Worm (Caenorhabditis elegans) whole organism, L4 larva: ENCODE data around the gene F59B10.2.

Experiments used
- F49E8.2 ChIP-seq: sonication (generic microtip); optimal IDR thresholded peaks from 2 replicates; lab custom pipeline; 2016; ENCODE audit warnings: missing compliant biosample characterization, mild to moderate bottlenecking, missing genetic modification characterization, borderline replicate concordance
- T20F7.1 ChIP-seq: fragments of 200-800 bp; sonication (Bioruptor generic); optimal IDR thresholded peaks from 2 replicates; lab custom pipeline; 2018; ENCODE audit warnings: mild to moderate bottlenecking, missing genetic modification characterization, missing compliant biosample characterization
- Y105C5A.15 ChIP-seq: fragments of 200-800 bp; sonication (Bioruptor generic); IDR thresholded peaks from 2 replicates; pipeline ENCODE4 v1.3.6; 2022; ENCODE audit warnings: missing genetic modification characterization, missing compliant biosample characterization
- Y75B8A.6 ChIP-seq: fragments of 200-800 bp; sonication (Bioruptor generic); IDR thresholded peaks from 2 replicates; pipeline ENCODE4 v1.3.6; 2022; ENCODE audit warnings: missing genetic modification reagents, missing genetic modification characterization, missing compliant biosample characterization
- ZK337.2 ChIP-seq: fragments of 200-800 bp; sonication (Bioruptor generic); IDR thresholded peaks from 2 replicates; pipeline ENCODE4 v1.3.6; 2022; ENCODE audit warnings: missing genetic modification reagents, missing genetic modification characterization, missing compliant biosample characterization
- ZK546.5 ChIP-seq, 2 experiments: sonication (generic microtip); optimal IDR thresholded peaks; 2 replicates each; lab custom pipeline; 2017; ENCODE audit warnings: missing biosample characterization in 2 of 2, missing genetic modification characterization in 2 of 2
- aha-1 ChIP-seq: fragments of 150-350 bp; peaks from one replicate; lab custom pipeline; 2014; ENCODE audit warnings: missing biosample characterization, missing genetic modification characterization
- arid-1 ChIP-seq: fragments of 200-800 bp; sonication (Bioruptor generic); conservative IDR thresholded peaks from 2 replicates; pipeline ENCODE4 v1.3.6; 2022; ENCODE audit warnings: missing genetic modification reagents, missing genetic modification characterization, missing compliant biosample characterization
- attf-4 ChIP-seq: sonication (generic microtip); optimal IDR thresholded peaks from 3 replicates; lab custom pipeline; 2017; ENCODE audit warnings: missing biosample characterization, missing genetic modification characterization
- ceh-20 ChIP-seq: fragments of 200-800 bp; sonication (Bioruptor generic); IDR thresholded peaks from 2 replicates; pipeline ENCODE4 v1.3.6; 2022; ENCODE audit warnings: missing genetic modification reagents, missing genetic modification characterization, missing compliant biosample characterization
- ceh-44 ChIP-seq: fragments of 200-800 bp; sonication (Bioruptor generic); IDR thresholded peaks from 2 replicates; pipeline ENCODE4 v1.3.6; 2022; ENCODE audit warnings: missing genetic modification reagents, missing genetic modification characterization, missing compliant biosample characterization
- daf-8 ChIP-seq: fragments of 200-800 bp; sonication (Bioruptor generic); IDR thresholded peaks from 2 replicates; pipeline ENCODE4 v1.3.6; 2022; ENCODE audit warnings: missing genetic modification characterization, missing compliant biosample characterization
- dmd-6 ChIP-seq: fragments of 200-800 bp; sonication (Bioruptor generic); IDR thresholded peaks from 2 replicates; pipeline ENCODE4 v1.3.6; 2022; ENCODE audit warnings: missing genetic modification reagents, missing genetic modification characterization, missing compliant biosample characterization
- dmd-8 ChIP-seq: fragments of 200-800 bp; sonication (Bioruptor generic); IDR thresholded peaks from 2 replicates; pipeline ENCODE4 v1.3.6; 2022; ENCODE audit warnings: missing genetic modification characterization, missing compliant biosample characterization
- dve-1 ChIP-seq: sonication (generic microtip); optimal IDR thresholded peaks from 2 replicates; lab custom pipeline; 2017; ENCODE audit warnings: antibody characterized with exemption, mild to moderate bottlenecking, missing genetic modification characterization, missing compliant biosample characterization; ENCODE audit not compliant: insufficient read depth
- fos-1 ChIP-seq: fragments of 150-350 bp; optimal IDR thresholded peaks from 2 replicates; lab custom pipeline; 2014; ENCODE audit warnings: missing biosample characterization, missing genetic modification characterization
- hlh-30 ChIP-seq: sonication (generic microtip); optimal IDR thresholded peaks from 2 replicates; lab custom pipeline; 2017; ENCODE audit warnings: antibody characterized with exemption, mild to moderate bottlenecking, missing genetic modification characterization, missing compliant biosample characterization; ENCODE audit not compliant: insufficient read depth
- hmg-1.1 ChIP-seq: fragments of 200-800 bp; sonication (Bioruptor generic); IDR thresholded peaks from 2 replicates; pipeline ENCODE4 v1.3.6; 2022; ENCODE audit warnings: missing genetic modification reagents, missing genetic modification characterization, missing compliant biosample characterization
- lin-1 ChIP-seq: fragments of 200-800 bp; sonication (Bioruptor generic); IDR thresholded peaks from 2 replicates; pipeline ENCODE4 v1.3.6; 2022; ENCODE audit warnings: missing genetic modification reagents, missing genetic modification characterization, missing compliant biosample characterization
- lin-13 ChIP-seq: fragments of 150-350 bp; optimal IDR thresholded peaks from 2 replicates; lab custom pipeline; 2014; ENCODE audit warnings: missing biosample characterization, missing genetic modification reagents, missing genetic modification characterization
- lin-15B ChIP-seq: fragments of 150-350 bp; sonication (generic microtip); optimal IDR thresholded peaks from 3 replicates; lab custom pipeline; 2014; ENCODE audit warnings: missing biosample characterization, missing genetic modification characterization
- lsy-2 ChIP-seq, 2 experiments: fragments of 150-350 bp in 1 of 2; sonication (generic microtip) in 1 of 2; optimal IDR thresholded peaks; 2 replicates each; lab custom pipeline; 2014 to 2017; ENCODE audit warnings: missing biosample characterization in 2 of 2, missing genetic modification characterization in 2 of 2
- madf-5 ChIP-seq, 2 experiments: fragments of 200-800 bp; sonication (Bioruptor generic); IDR thresholded peaks; 2 replicates each; pipeline ENCODE4 v1.3.6; 2022; ENCODE audit warnings: missing compliant biosample characterization in 2 of 2, missing genetic modification characterization in 2 of 2
- mdt-29 ChIP-seq: fragments of 200-800 bp; sonication (Bioruptor generic); IDR thresholded peaks from 2 replicates; pipeline ENCODE4 v1.3.6; 2022; ENCODE audit warnings: missing genetic modification reagents, missing genetic modification characterization, missing compliant biosample characterization
- mes-2 ChIP-seq: sonication (generic microtip); optimal IDR thresholded peaks from 2 replicates; lab custom pipeline; 2016; ENCODE audit warnings: missing genotype, mild to moderate bottlenecking, missing genetic modification characterization, missing compliant biosample characterization; ENCODE audit not compliant: poor library complexity, severe bottlenecking
- mxl-2 ChIP-seq: fragments of 200-800 bp; sonication (Bioruptor generic); conservative IDR thresholded peaks from 2 replicates; pipeline ENCODE4 v1.3.6; 2022; ENCODE audit warnings: missing genetic modification reagents, missing genetic modification characterization, missing compliant biosample characterization
- nhr-25 ChIP-seq: sonication (generic microtip); optimal IDR thresholded peaks from 2 replicates; lab custom pipeline; 2017; ENCODE audit warnings: missing genetic modification characterization, mild to moderate bottlenecking, missing compliant biosample characterization, antibody characterized with exemption, moderate library complexity, borderline replicate concordance; ENCODE audit not compliant: insufficient read depth
- nhr-28 ChIP-seq: fragments of 150-350 bp; optimal IDR thresholded peaks from 2 replicates; lab custom pipeline; 2014; ENCODE audit warnings: missing biosample characterization, missing genetic modification characterization
- nhr-42 ChIP-seq: fragments of 200-800 bp; sonication (Bioruptor generic); IDR thresholded peaks from 2 replicates; pipeline ENCODE4 v1.3.6; 2022; ENCODE audit warnings: missing genetic modification characterization, missing compliant biosample characterization
- nhr-6 ChIP-seq: fragments of 150-350 bp; optimal IDR thresholded peaks from 2 replicates; lab custom pipeline; 2014; ENCODE audit warnings: missing biosample characterization, missing genetic modification characterization
- php-3 ChIP-seq: fragments of 200-800 bp; sonication (Bioruptor generic); IDR thresholded peaks from 2 replicates; pipeline ENCODE4 v1.3.6; 2022; ENCODE audit warnings: missing genetic modification reagents, missing genetic modification characterization, missing compliant biosample characterization
- pqm-1 ChIP-seq: sonication (generic microtip); optimal IDR thresholded peaks from 2 replicates; lab custom pipeline; 2017; ENCODE audit warnings: missing biosample characterization, missing genetic modification characterization
- rbr-2 ChIP-seq: sonication (generic microtip); optimal IDR thresholded peaks from 2 replicates; lab custom pipeline; 2016; ENCODE audit warnings: missing genotype, missing genetic modification characterization, missing compliant biosample characterization
- saeg-2 ChIP-seq: fragments of 200-800 bp; sonication (Bioruptor generic); IDR thresholded peaks from 2 replicates; pipeline ENCODE4 v1.3.6; 2022; ENCODE audit warnings: missing genetic modification reagents, missing genetic modification characterization, missing compliant biosample characterization
- spr-1 ChIP-seq: sonication (generic microtip); optimal IDR thresholded peaks from 2 replicates; lab custom pipeline; 2016; ENCODE audit warnings: mild to moderate bottlenecking, missing genetic modification characterization, missing compliant biosample characterization
- spr-3 ChIP-seq: fragments of 200-800 bp; sonication (Bioruptor generic); optimal IDR thresholded peaks from 2 replicates; lab custom pipeline; 2018; ENCODE audit warnings: mild to moderate bottlenecking, missing genetic modification characterization, missing compliant biosample characterization
- unc-62 ChIP-seq, 3 experiments: fragments of 150-350 bp in 1 of 3; sonication (generic microtip); optimal IDR thresholded peaks in 2 of 3; peaks in 1 of 3; 1 replicate in 1 of 3; 2 replicates in 2 of 3; lab custom pipeline; 2014 to 2017; ENCODE audit warnings: missing biosample characterization in 3 of 3, missing genetic modification characterization in 3 of 3, missing genetic modification reagents in 3 of 3, missing genotype in 1 of 3
- zag-1 ChIP-seq: fragments of 150-350 bp; optimal IDR thresholded peaks from 2 replicates; lab custom pipeline; 2014; ENCODE audit warnings: missing biosample characterization, missing genetic modification characterization
- zfp-2 ChIP-seq: sonication (generic microtip); optimal IDR thresholded peaks from 2 replicates; lab custom pipeline; 2016; ENCODE audit warnings: mild to moderate bottlenecking, missing genetic modification characterization, missing compliant biosample characterization
- zip-11 ChIP-seq: fragments of 200-800 bp; sonication (Bioruptor generic); IDR thresholded peaks from 2 replicates; pipeline ENCODE4 v1.3.6; 2022; ENCODE audit warnings: missing genetic modification characterization, missing compliant biosample characterization
- ztf-7 ChIP-seq: fragments of 150-350 bp; optimal IDR thresholded peaks from 2 replicates; lab custom pipeline; 2014; ENCODE audit warnings: missing biosample characterization, missing genetic modification characterization

Gene F59B10.2

ce11 chrII:10471790-10472189 lies 37.9 kb downstream of the F59B10.2 start, which contains the start of gene ZK666.2:
TSS of gene ZK666.2 (minus strand) at chrII:10471890.
- TF ChIP-seq zfp-2 (tag; lab: Kevin White, UChicago) (no peak), nhr-6 (tag; lab: Kevin White, UChicago) (no peak), nhr-28 (tag; lab: Kevin White, UChicago) (no peak), mes-2 (tag; lab: Kevin White, UChicago) (no peak), lsy-2 (tag; optimal IDR thresholded peaks at IDR 0.05; lab: Kevin White, UChicago) (no peak), madf-5 (GFP tag; IDR thresholded peaks at IDR 0.05; lab: Robert Waterston, UW) (no peak), ceh-20 (no peak), fos-1 (tag; lab: Kevin White, UChicago) (no peak), dve-1 (tag; lab: Kevin White, UChicago) (no peak), zag-1 (tag; lab: Kevin White, UChicago) (no peak), nhr-25 (tag; lab: Kevin White, UChicago) (no peak), ceh-44 (GFP tag; lab: Robert Waterston, UW) (no peak)

ce11 chrII:10471247-10471646 lies 38.4 kb downstream of the F59B10.2 start, which contains the start of gene ZK666.1:
TSS of gene ZK666.1 (minus strand) at chrII:10471347.
- TF ChIP-seq php-3 (GFP tag; lab: Robert Waterston, UW) (no peak), attf-4 (tag; lab: Kevin White, UChicago) (no peak), lin-15B (tag; lab: Kevin White, UChicago) (no peak), mdt-29 (GFP tag; lab: Robert Waterston, UW) (no peak), Y75B8A.6 (GFP tag; lab: Robert Waterston, UW) (no peak), hmg-1.1 (GFP tag; lab: Robert Waterston, UW) (no peak), ztf-7 (tag; lab: Kevin White, UChicago) (no peak), nhr-42 (GFP tag; lab: Robert Waterston, UW) (no peak), dmd-6 (GFP tag; lab: Robert Waterston, UW) (no peak), dmd-8 (GFP tag; lab: Robert Waterston, UW) (no peak), Y105C5A.15 (GFP tag; lab: Robert Waterston, UW) (no peak), zfp-2 (tag; lab: Kevin White, UChicago) (no peak)

ce11 chrII:10470159-10470558 lies 39.5 kb downstream of the F59B10.2 start, which contains the start of gene clec-143:
TSS of gene clec-143 (minus strand) at chrII:10470297.
- no peak for TF ChIP-seq daf-8 (GFP tag; lab: Robert Waterston, UW)
- TF ChIP-seq zip-11 = no peak
- no peak for TF ChIP-seq ceh-44 (GFP tag; lab: Robert Waterston, UW)
- TF ChIP-seq hlh-30 (tag; lab: Kevin White, UChicago) = no peak
- no peak for TF ChIP-seq ZK337.2 (GFP tag; lab: Robert Waterston, UW)
- TF ChIP-seq ztf-7 (tag; lab: Kevin White, UChicago) = no peak
- no peak for TF ChIP-seq aha-1
- TF ChIP-seq pqm-1 (tag; lab: Kevin White, UChicago) = peak; percentile 88
- no peak for TF ChIP-seq mxl-2 (GFP tag; lab: Robert Waterston, UW)
- TF ChIP-seq arid-1 (GFP tag; lab: Robert Waterston, UW) = no peak
- peak in 1 of 2 experiments; percentile 67 for TF ChIP-seq unc-62 (GFP tag; optimal IDR thresholded peaks at IDR 0.05 in 1 of 2; lab: Kevin White, UChicago)
- no peak for TF ChIP-seq unc-62 (tag; optimal IDR thresholded peaks at IDR 0.05; lab: Kevin White, UChicago)
- TF ChIP-seq spr-3 (GFP tag; lab: Kevin White, UChicago) = no peak
- peak; percentile 45 for TF ChIP-seq nhr-28 (tag; lab: Kevin White, UChicago)

DNA sequence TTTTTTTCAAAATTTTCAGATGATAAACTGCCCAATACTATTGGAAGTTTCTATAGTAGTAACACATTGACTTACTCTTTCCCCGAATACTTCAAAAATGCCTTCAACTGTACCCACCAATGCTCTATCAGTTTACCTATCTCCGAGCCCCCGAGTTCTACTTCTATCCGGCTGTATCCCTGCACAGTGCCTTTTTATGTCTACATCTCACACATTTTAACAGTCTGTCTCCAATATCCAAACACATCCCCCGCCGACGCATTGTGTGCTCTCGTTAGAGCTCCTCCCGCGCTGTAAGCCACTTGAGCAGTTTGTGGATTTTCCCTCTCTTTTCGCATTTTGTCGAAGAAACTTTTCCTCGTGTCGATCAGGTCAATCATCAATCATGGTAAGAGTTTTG lies 43.1 kb downstream of the F59B10.2 start, which contains the start of gene tnc-2:
Gene tnc-2, plus strand, starts transcription at position 301 of the 400 bp plus-strand sequence.
- TF ChIP-seq lin-13 (GFP tag; lab: Kevin White, UChicago) = no peak
- TF ChIP-seq ZK546.5 (tag; optimal IDR thresholded peaks at IDR 0.05; lab: Kevin White, UChicago) = no peak
- TF ChIP-seq Y105C5A.15 (GFP tag; lab: Robert Waterston, UW) = no peak
- no peak for TF ChIP-seq F49E8.2 (tag; lab: Kevin White, UChicago)
- no peak for TF ChIP-seq daf-8 (GFP tag; lab: Robert Waterston, UW)
- TF ChIP-seq rbr-2 (tag; lab: Kevin White, UChicago) = no peak
- TF ChIP-seq dmd-8 (GFP tag; lab: Robert Waterston, UW) = no peak
- TF ChIP-seq saeg-2 (GFP tag; lab: Robert Waterston, UW) = no peak
- no peak for TF ChIP-seq spr-1
- no peak for TF ChIP-seq T20F7.1
- TF ChIP-seq lin-1 (GFP tag; lab: Robert Waterston, UW) = no peak
- no peak for TF ChIP-seq ztf-7 (tag; lab: Kevin White, UChicago)
